Worm (Caenorhabditis elegans) whole organism, young adult: ENCODE data around the gene twk-20.

Source experiments
- B0035.1 ChIP-seq: sonication (generic microtip); optimal IDR thresholded peaks from 2 replicates; lab custom pipeline; 2016; ENCODE audit warnings: missing genetic modification characterization, mild to moderate bottlenecking, missing compliant biosample characterization, missing genotype, missing genetic modification reagents
- B0261.1 ChIP-seq: sonication (generic microtip); optimal IDR thresholded peaks from 2 replicates; lab custom pipeline; 2016; ENCODE audit warnings: mild to moderate bottlenecking, missing genetic modification characterization, moderate library complexity, missing compliant biosample characterization
- C06A6.2 ChIP-seq: fragments of 200-800 bp; sonication (Bioruptor generic); conservative IDR thresholded peaks from 2 replicates; pipeline ENCODE4 v1.3.6; 2022; ENCODE audit warnings: missing genetic modification characterization, missing compliant biosample characterization
- C17E4.6 ChIP-seq: fragments of 200-800 bp; sonication (Bioruptor generic); IDR thresholded peaks from 2 replicates; pipeline ENCODE4 v1.3.6; 2022; ENCODE audit warnings: missing genetic modification reagents, missing genetic modification characterization, missing compliant biosample characterization
- F23B12.7 ChIP-seq: sonication (generic microtip); optimal IDR thresholded peaks from 2 replicates; lab custom pipeline; 2017; ENCODE audit warnings: missing genetic modification characterization, mild to moderate bottlenecking, missing compliant biosample characterization, antibody characterized with exemption, moderate library complexity; ENCODE audit not compliant: insufficient read depth
- F39B2.1 ChIP-seq: fragments of 200-800 bp; sonication (Bioruptor generic); IDR thresholded peaks from 2 replicates; pipeline ENCODE4 v1.3.6; 2022; ENCODE audit warnings: missing genetic modification reagents, missing genetic modification characterization, missing compliant biosample characterization
- F49E8.2 ChIP-seq: sonication (generic microtip); optimal IDR thresholded peaks from 3 replicates; lab custom pipeline; 2017; ENCODE audit warnings: missing genetic modification characterization, mild to moderate bottlenecking, missing compliant biosample characterization, antibody characterized with exemption, moderate library complexity; ENCODE audit not compliant: insufficient read depth
- F52B5.7 ChIP-seq: sonication (generic microtip); optimal IDR thresholded peaks from 2 replicates; lab custom pipeline; 2016; ENCODE audit warnings: mild to moderate bottlenecking, missing genetic modification characterization, missing compliant biosample characterization
- F57C9.4 ChIP-seq: sonication (generic microtip); optimal IDR thresholded peaks from 2 replicates; lab custom pipeline; 2017; ENCODE audit warnings: mild to moderate bottlenecking, missing genetic modification characterization, missing compliant biosample characterization
- K11D2.4 ChIP-seq: fragments of 200-800 bp; sonication (Bioruptor generic); IDR thresholded peaks from 2 replicates; pipeline ENCODE4 v1.3.6; 2022; ENCODE audit warnings: missing genetic modification reagents, missing genetic modification characterization, missing compliant biosample characterization
- Y53G8AR.9 ChIP-seq: fragments of 200-800 bp; sonication (Bioruptor generic); conservative IDR thresholded peaks from 2 replicates; pipeline ENCODE4 v1.3.6; 2022; ENCODE audit warnings: missing genetic modification reagents, missing genetic modification characterization, missing compliant biosample characterization
- Y79H2A.3 ChIP-seq: fragments of 200-800 bp; sonication (Bioruptor generic); conservative IDR thresholded peaks from 2 replicates; pipeline ENCODE4 v1.3.6; 2022; ENCODE audit warnings: missing genetic modification reagents, missing genetic modification characterization, missing compliant biosample characterization
- ZK185.1 ChIP-seq: sonication (generic microtip); optimal IDR thresholded peaks from 2 replicates; lab custom pipeline; 2016; ENCODE audit warnings: mild to moderate bottlenecking, missing genetic modification characterization, missing compliant biosample characterization; ENCODE audit not compliant: poor library complexity, severe bottlenecking
- aptf-2 ChIP-seq: fragments of 200-800 bp; sonication (Bioruptor generic); conservative IDR thresholded peaks from 2 replicates; pipeline ENCODE4 v1.3.6; 2022; ENCODE audit warnings: missing genetic modification reagents, missing genetic modification characterization, missing compliant biosample characterization
- aptf-3 ChIP-seq: fragments of 200-800 bp; sonication (Bioruptor generic); IDR thresholded peaks from 2 replicates; pipeline ENCODE4 v1.3.6; 2022; ENCODE audit warnings: missing genetic modification characterization, missing compliant biosample characterization
- atf-7 ChIP-seq: sonication (generic microtip); optimal IDR thresholded peaks from 2 replicates; lab custom pipeline; 2017; ENCODE audit warnings: mild to moderate bottlenecking, missing genetic modification characterization, missing compliant biosample characterization
- attf-5 ChIP-seq: fragments of 200-800 bp; sonication (Bioruptor generic); optimal IDR thresholded peaks from 2 replicates; lab custom pipeline; 2018; ENCODE audit warnings: mild to moderate bottlenecking, missing genetic modification characterization, missing compliant biosample characterization
- bed-2 ChIP-seq: fragments of 200-800 bp; sonication (Bioruptor generic); IDR thresholded peaks from 2 replicates; pipeline ENCODE4 v1.3.6; 2022; ENCODE audit warnings: missing genetic modification reagents, missing genetic modification characterization, missing compliant biosample characterization
- ccch-3 ChIP-seq: fragments of 200-800 bp; sonication (Bioruptor generic); optimal IDR thresholded peaks from 2 replicates; lab custom pipeline; 2018; ENCODE audit warnings: mild to moderate bottlenecking, missing genetic modification characterization, missing compliant biosample characterization
- cebp-1 ChIP-seq, 2 experiments: fragments of 200-800 bp in 1 of 2; sonication (Bioruptor generic) in 1 of 2; sonication (generic microtip) in 1 of 2; IDR thresholded peaks in 1 of 2; optimal IDR thresholded peaks in 1 of 2; 2 replicates each; pipeline versions ENCODE4 v1.3.6 to Lab custom; 2017 to 2022; ENCODE audit warnings: missing compliant biosample characterization in 2 of 2, missing genetic modification characterization in 2 of 2, mild to moderate bottlenecking in 1 of 2, missing genetic modification reagents in 1 of 2, moderate library complexity in 1 of 2
- ceh-91 ChIP-seq: fragments of 200-800 bp; sonication (Bioruptor generic); IDR thresholded peaks from 2 replicates; pipeline ENCODE4 v1.3.6; 2022; ENCODE audit warnings: missing genetic modification reagents, missing genetic modification characterization, missing compliant biosample characterization
- dpff-1 ChIP-seq: sonication (generic microtip); optimal IDR thresholded peaks from 2 replicates; lab custom pipeline; 2017; ENCODE audit warnings: mild to moderate bottlenecking, missing genetic modification characterization, missing compliant biosample characterization
- egl-18 ChIP-seq: fragments of 200-800 bp; sonication (Bioruptor generic); IDR thresholded peaks from 2 replicates; pipeline ENCODE4 v1.3.6; 2022; ENCODE audit warnings: missing genetic modification reagents, missing genetic modification characterization, missing compliant biosample characterization
- ekl-4 ChIP-seq: fragments of 200-800 bp; sonication (Bioruptor generic); IDR thresholded peaks from 2 replicates; pipeline ENCODE4 v1.3.6; 2022; ENCODE audit warnings: missing genetic modification reagents, missing genetic modification characterization, missing compliant biosample characterization
- him-1 ChIP-seq: sonication (generic microtip); optimal IDR thresholded peaks from 2 replicates; lab custom pipeline; 2016; ENCODE audit warnings: missing genotype, missing genetic modification reagents, missing genetic modification characterization, missing compliant biosample characterization
- hlh-26 ChIP-seq: fragments of 200-800 bp; sonication (Bioruptor generic); conservative IDR thresholded peaks from 2 replicates; pipeline ENCODE4 v1.3.6; 2022; ENCODE audit warnings: missing genetic modification reagents, missing genetic modification characterization, missing compliant biosample characterization
- hmg-20 ChIP-seq: fragments of 200-800 bp; sonication (Bioruptor generic); IDR thresholded peaks from 2 replicates; pipeline ENCODE4 v1.3.6; 2022; ENCODE audit warnings: missing genetic modification reagents, missing genetic modification characterization, missing compliant biosample characterization
- hrde-1 ChIP-seq: sonication (generic microtip); optimal IDR thresholded peaks from 2 replicates; lab custom pipeline; 2016; ENCODE audit warnings: missing genetic modification characterization, mild to moderate bottlenecking, missing compliant biosample characterization, moderate library complexity, missing genotype, missing genetic modification reagents, borderline replicate concordance
- lin-40 ChIP-seq: sonication (generic microtip); optimal IDR thresholded peaks from 2 replicates; lab custom pipeline; 2016; ENCODE audit warnings: missing genetic modification characterization, mild to moderate bottlenecking, missing compliant biosample characterization, missing genotype, missing genetic modification reagents
- lir-1 ChIP-seq: fragments of 200-800 bp; sonication (Bioruptor generic); conservative IDR thresholded peaks from 2 replicates; pipeline ENCODE4 v1.3.6; 2022; ENCODE audit warnings: missing genetic modification reagents, missing genetic modification characterization, missing compliant biosample characterization
- lsl-1 ChIP-seq: fragments of 200-800 bp; sonication (Bioruptor generic); optimal IDR thresholded peaks from 2 replicates; lab custom pipeline; 2018; ENCODE audit warnings: mild to moderate bottlenecking, missing genetic modification characterization, moderate library complexity, missing compliant biosample characterization
- madf-3 ChIP-seq: fragments of 200-800 bp; sonication (Bioruptor generic); IDR thresholded peaks from 2 replicates; pipeline ENCODE4 v1.3.6; 2022; ENCODE audit warnings: missing genetic modification reagents, missing genetic modification characterization, missing compliant biosample characterization
- madf-6 ChIP-seq: fragments of 200-800 bp; sonication (Bioruptor generic); IDR thresholded peaks from 2 replicates; pipeline ENCODE4 v1.3.6; 2022; ENCODE audit warnings: missing genetic modification reagents, missing genetic modification characterization, missing compliant biosample characterization
- mes-4 ChIP-seq: sonication (generic microtip); optimal IDR thresholded peaks from 2 replicates; lab custom pipeline; 2016; ENCODE audit warnings: missing genotype, missing genetic modification characterization, missing compliant biosample characterization
- mxl-1 ChIP-seq: sonication (generic microtip); optimal IDR thresholded peaks from 2 replicates; lab custom pipeline; 2016; ENCODE audit warnings: missing genetic modification characterization, missing compliant biosample characterization
- nhr-120 ChIP-seq: fragments of 200-800 bp; sonication (Bioruptor generic); IDR thresholded peaks from 2 replicates; pipeline ENCODE4 v1.3.6; 2022; ENCODE audit warnings: missing genetic modification characterization, missing compliant biosample characterization
- nhr-80 ChIP-seq: sonication (generic microtip); optimal IDR thresholded peaks from 2 replicates; lab custom pipeline; 2016; ENCODE audit warnings: missing genetic modification characterization, missing compliant biosample characterization
- repo-1 ChIP-seq: sonication (generic microtip); optimal IDR thresholded peaks from 2 replicates; lab custom pipeline; 2017; ENCODE audit warnings: mild to moderate bottlenecking, missing genetic modification characterization, missing compliant biosample characterization
- sea-2 ChIP-seq: fragments of 200-800 bp; sonication (Bioruptor generic); IDR thresholded peaks from 2 replicates; pipeline ENCODE4 v1.3.6; 2022; ENCODE audit warnings: missing genetic modification characterization, missing compliant biosample characterization
- snpc-1.3 ChIP-seq: sonication (generic microtip); optimal IDR thresholded peaks from 2 replicates; lab custom pipeline; 2017; ENCODE audit warnings: missing genetic modification characterization, mild to moderate bottlenecking, missing compliant biosample characterization, antibody characterized with exemption, moderate library complexity, missing genotype, missing genetic modification reagents; ENCODE audit not compliant: insufficient read depth
- snpc-4 ChIP-seq, 5 experiments: fragments of 150-350 bp in 1 of 5; sonication (generic microtip) in 4 of 5; optimal IDR thresholded peaks; 2 replicates each; lab custom pipeline; 2014 to 2018; ENCODE audit warnings: missing genetic modification characterization in 5 of 5, missing biosample characterization in 3 of 5, antibody characterized with exemption in 2 of 5, mild to moderate bottlenecking in 2 of 5, missing compliant biosample characterization in 2 of 5, missing genotype in 2 of 5, moderate library complexity in 2 of 5, missing genetic modification reagents in 1 of 5
- sptf-2 ChIP-seq: fragments of 200-800 bp; sonication (Bioruptor generic); optimal IDR thresholded peaks from 2 replicates; lab custom pipeline; 2018; ENCODE audit warnings: mild to moderate bottlenecking, missing genetic modification characterization, missing compliant biosample characterization
- unc-130 ChIP-seq: sonication (generic microtip); optimal IDR thresholded peaks from 2 replicates; lab custom pipeline; 2016; ENCODE audit warnings: missing genetic modification reagents, missing genetic modification characterization, missing compliant biosample characterization
- xnd-1 ChIP-seq: sonication (generic microtip); optimal IDR thresholded peaks from 2 replicates; lab custom pipeline; 2016; ENCODE audit warnings: missing genotype, missing genetic modification reagents, missing genetic modification characterization, missing compliant biosample characterization
- ztf-22 ChIP-seq: fragments of 200-800 bp; sonication (Bioruptor generic); optimal IDR thresholded peaks from 2 replicates; lab custom pipeline; 2018; ENCODE audit warnings: mild to moderate bottlenecking, missing genetic modification characterization, moderate library complexity, missing compliant biosample characterization
- ztf-28 ChIP-seq: fragments of 200-800 bp; sonication (Bioruptor generic); IDR thresholded peaks from 2 replicates; pipeline ENCODE4 v1.3.6; 2022; ENCODE audit warnings: missing genetic modification reagents, missing genetic modification characterization, missing compliant biosample characterization

twk-20 gene

ce11 chrX:13653573-13653972 lies 13.9 kb downstream of the twk-20 start (continued):
- no peak for TF ChIP-seq ztf-28 (GFP tag; lab: Robert Waterston, UW)
- no peak for TF ChIP-seq repo-1
- no peak for TF ChIP-seq F23B12.7 (tag; lab: Kevin White, UChicago)
- TF ChIP-seq sptf-2 (GFP tag; lab: Kevin White, UChicago): peak; percentile 68
- no peak for TF ChIP-seq F57C9.4 (tag; lab: Kevin White, UChicago)
- peak; percentile 41 for TF ChIP-seq lin-40
- TF ChIP-seq F52B5.7 (tag; lab: Kevin White, UChicago): peak; percentile 41
- no peak for TF ChIP-seq sea-2 (GFP tag; lab: Robert Waterston, UW)
- no peak for TF ChIP-seq bed-2 (GFP tag; lab: Robert Waterston, UW)
- TF ChIP-seq attf-5 (GFP tag; lab: Kevin White, UChicago): peak; percentile 39
- peak; percentile 57; the same call in 1 of the 2 replicates for TF ChIP-seq hmg-20 (GFP tag; lab: Robert Waterston, UW)
- peak; percentile 11 for TF ChIP-seq mes-4 (tag; lab: Kevin White, UChicago)
- no peak for TF ChIP-seq C06A6.2 (GFP tag; lab: Robert Waterston, UW)
- no peak for TF ChIP-seq madf-3 (GFP tag; lab: Robert Waterston, UW)
- TF ChIP-seq him-1 (tag; lab: Kevin White, UChicago): peak; percentile 83
- TF ChIP-seq nhr-120: no peak
- TF ChIP-seq Y53G8AR.9 (GFP tag; lab: Robert Waterston, UW): no peak
- 0 out of 2 replicates have a peak, but pooled peaks have one; percentile 28 for TF ChIP-seq ekl-4
- peak; percentile 62; the same call in 1 of the 2 replicates for TF ChIP-seq cebp-1 (GFP tag; IDR thresholded peaks at IDR 0.05; lab: Robert Waterston, UW)
- TF ChIP-seq cebp-1 (tag; optimal IDR thresholded peaks at IDR 0.05; lab: Kevin White, UChicago): no peak
- TF ChIP-seq mxl-1 (tag; lab: Kevin White, UChicago): peak; percentile 57
- TF ChIP-seq F39B2.1 (GFP tag; lab: Robert Waterston, UW): no peak
- peak; percentile 64 for TF ChIP-seq snpc-4 (GFP tag; optimal IDR thresholded peaks at IDR 0.05; lab: Kevin White, UChicago)
- TF ChIP-seq snpc-4 (tag; optimal IDR thresholded peaks at IDR 0.05; lab: Kevin White, UChicago): peak in 3 of 4 experiments; percentile 16 to 74 (median 68)
- peak; percentile 31; the same call in 1 of the 2 replicates for TF ChIP-seq lir-1
- peak; percentile 42; the same call in 1 of the 2 replicates for TF ChIP-seq madf-6 (GFP tag; lab: Robert Waterston, UW)
- TF ChIP-seq ZK185.1 (tag; lab: Kevin White, UChicago): peak; percentile 58
- TF ChIP-seq xnd-1 (tag; lab: Kevin White, UChicago): no peak
- peak; percentile 21 for TF ChIP-seq atf-7 (tag; lab: Kevin White, UChicago)
- no peak for TF ChIP-seq B0035.1 (tag; lab: Kevin White, UChicago)
- peak; percentile 80 for TF ChIP-seq B0261.1
- peak; percentile 51 for TF ChIP-seq snpc-1.3 (tag; lab: Kevin White, UChicago)
- no peak for TF ChIP-seq ceh-91 (GFP tag; lab: Robert Waterston, UW)
- TF ChIP-seq aptf-3 (GFP tag; lab: Robert Waterston, UW): peak; percentile 79; the same call in 1 of the 2 replicates
- TF ChIP-seq C17E4.6 (GFP tag; lab: Robert Waterston, UW): no peak
- TF ChIP-seq hrde-1 (tag; lab: Kevin White, UChicago): peak; percentile 58
- TF ChIP-seq unc-130 (GFP tag; lab: Kevin White, UChicago): peak; percentile 5
- no peak for TF ChIP-seq egl-18 (GFP tag; lab: Robert Waterston, UW)

- TF ChIP-seq F49E8.2 (tag; lab: Kevin White, UChicago) (no peak), xnd-1 (tag; lab: Kevin White, UChicago) (no peak), hlh-26 (no peak), aptf-2 (GFP tag; lab: Robert Waterston, UW) (no peak), bed-2 (GFP tag; lab: Robert Waterston, UW) (no peak), K11D2.4 (GFP tag; lab: Robert Waterston, UW) (no peak), lin-40 (no peak), dpff-1 (no peak), lsl-1 (no peak), ccch-3 (GFP tag; lab: Kevin White, UChicago) (no peak), ztf-22 (no peak), Y53G8AR.9 (GFP tag; lab: Robert Waterston, UW) (no peak), nhr-80 (tag; lab: Kevin White, UChicago) (no peak), Y79H2A.3 (GFP tag; lab: Robert Waterston, UW) (no peak)
Measured at ce11 chrX:13654276-13654675, 14.6 kb downstream of the twk-20 start.
